Fruit fly (Drosophila melanogaster): ENCODE measurements around the gene trol.

trol gene

DNA sequence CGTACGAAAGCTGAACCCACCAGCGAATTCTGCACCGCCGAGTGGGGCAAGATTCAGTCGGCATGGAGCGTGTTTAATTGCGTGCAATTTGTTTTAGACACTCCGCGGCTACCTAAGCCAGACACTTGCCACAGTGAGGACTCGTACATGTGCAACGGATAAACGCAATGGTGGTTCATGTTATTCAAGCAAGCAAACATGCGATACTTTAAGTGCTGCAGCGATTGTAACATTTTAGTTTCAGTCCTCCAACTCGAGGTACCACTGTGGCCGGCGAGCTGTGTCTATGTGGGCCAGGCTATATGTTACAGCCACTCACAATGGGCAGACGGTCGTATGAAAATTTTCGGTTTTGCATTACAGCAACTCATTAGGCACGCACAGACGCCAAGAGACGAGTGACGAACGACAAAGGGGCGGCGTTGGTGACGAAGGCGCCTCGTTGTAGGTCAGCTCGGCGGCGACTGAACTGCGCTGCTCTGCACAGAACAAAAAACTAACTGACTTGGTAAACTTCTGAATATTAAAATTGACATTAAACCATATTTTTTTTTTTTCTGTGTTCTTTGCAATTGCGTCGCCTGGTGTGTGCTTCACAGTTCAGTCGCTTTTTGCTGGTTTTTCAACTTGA lies 11.3 kb downstream of the trol start (continued):
- TF ChIP-seq CG12659 (GFP tag; optimal IDR thresholded peaks at IDR 0.05), result peak; percentile 41
- TF ChIP-seq Hey (tag; optimal IDR thresholded peaks at IDR 0.05), result no peak
- TF ChIP-seq Sry-β (GFP tag; optimal IDR thresholded peaks at IDR 0.05), result no peak
- 0 out of 2 replicates have a peak, but pooled peaks have one; percentile 10 for TF ChIP-seq CG43689 (GFP tag; IDR thresholded peaks at IDR 0.05)
- TF ChIP-seq CG7963 (GFP tag; IDR thresholded peaks at IDR 0.05; ENCODE audit: partially characterized antibody), result no peak
- peak; percentile 70 for TF ChIP-seq CG15269 (tag; optimal IDR thresholded peaks at IDR 0.05)
- TF ChIP-seq fu2 (GFP tag; optimal IDR thresholded peaks at IDR 0.05), result peak; percentile 49
- no peak for TF ChIP-seq CG15696 (tag; optimal IDR thresholded peaks at IDR 0.05)
- peak; percentile 8 for TF ChIP-seq sug (tag; optimal IDR thresholded peaks at IDR 0.05)
- TF ChIP-seq CG3281 (GFP tag; optimal IDR thresholded peaks at IDR 0.05), result peak; percentile 45
- TF ChIP-seq danr (GFP tag; IDR thresholded peaks at IDR 0.05), result no peak
- peak; percentile 94 for TF ChIP-seq Meics (GFP tag; optimal IDR thresholded peaks at IDR 0.05)
- TF ChIP-seq Bgb (GFP tag; IDR thresholded peaks at IDR 0.05; ENCODE audit: partially characterized antibody), result no peak
- peak; percentile 24 for TF ChIP-seq CG8924 (tag; optimal IDR thresholded peaks at IDR 0.05)
- TF ChIP-seq CG7987 (GFP tag; optimal IDR thresholded peaks at IDR 0.05), result peak; percentile 11
- peak; percentile 68 for TF ChIP-seq CG10366 (GFP tag; IDR thresholded peaks at IDR 0.05)
- no peak for TF ChIP-seq CG14965 (GFP tag; optimal IDR thresholded peaks at IDR 0.05; ENCODE audit: borderline replicate concordance)
- peak; percentile 36 for TF ChIP-seq Myb (GFP tag; optimal IDR thresholded peaks at IDR 0.05)
- TF ChIP-seq CG11504 (tag; optimal IDR thresholded peaks at IDR 0.05), result peak; percentile 76
- TF ChIP-seq dmrt99B (tag; optimal IDR thresholded peaks at IDR 0.05), result peak; percentile 69
- TF ChIP-seq Camta (GFP tag; optimal IDR thresholded peaks at IDR 0.05), result no peak
- TF ChIP-seq HLH4C (GFP tag; IDR thresholded peaks at IDR 0.05; ENCODE audit: partially characterized antibody), result no peak
- TF ChIP-seq Scr (GFP tag; IDR thresholded peaks at IDR 0.05; ENCODE audit: partially characterized antibody), result no peak
- peak; percentile 49; the same call in 1 of the 3 replicates for TF ChIP-seq CG7357 (GFP tag; IDR thresholded peaks at IDR 0.05)
- peak; percentile 9 for TF ChIP-seq Dek (tag; optimal IDR thresholded peaks at IDR 0.05)
- TF ChIP-seq CG10267 (tag; optimal IDR thresholded peaks at IDR 0.05), result no peak
- peak; percentile 15 for TF ChIP-seq CG17829 (tag; optimal IDR thresholded peaks at IDR 0.05)
- 0 out of 2 replicates have a peak, but pooled peaks have one; percentile 22 for TF ChIP-seq CG10321 (GFP tag; IDR thresholded peaks at IDR 0.05)
- TF ChIP-seq CHES-1-like (GFP tag; optimal IDR thresholded peaks at IDR 0.05), result peak; percentile 8
- no peak for TF ChIP-seq CG18011 (GFP tag; optimal IDR thresholded peaks at IDR 0.05)
- peak; percentile 36; the same call in 1 of the 2 replicates for TF ChIP-seq CG14667 (GFP tag; IDR thresholded peaks at IDR 0.05)
- TF ChIP-seq CG4820 (GFP tag; optimal IDR thresholded peaks at IDR 0.05), result peak; percentile 34
- no peak for TF ChIP-seq CG10959 (GFP tag; IDR thresholded peaks at IDR 0.05)
- TF ChIP-seq trh (GFP tag; optimal IDR thresholded peaks at IDR 0.05), result no peak
- TF ChIP-seq Drgx (GFP tag; IDR thresholded peaks at IDR 0.05), result peak; percentile 90
- 0 out of 2 replicates have a peak, but pooled peaks have one; percentile 9 for TF ChIP-seq CG31224 (GFP tag; IDR thresholded peaks at IDR 0.05)
- TF ChIP-seq run (tag; optimal IDR thresholded peaks at IDR 0.05), result no peak
- peak; percentile 40 for TF ChIP-seq phol (tag; optimal IDR thresholded peaks at IDR 0.05)
- peak; percentile 52; the same call in 2 of the 3 replicates for TF ChIP-seq CG17361 (GFP tag; IDR thresholded peaks at IDR 0.05)
- no peak for TF ChIP-seq pan (optimal IDR thresholded peaks at IDR 0.05)
- TF ChIP-seq pan (GFP tag; optimal IDR thresholded peaks at IDR 0.05 in 1 of 2, IDR thresholded peaks at IDR 0.05 in 1 of 2), result peak in 1 of 2 experiments; percentile 70
- TF ChIP-seq grau (tag; optimal IDR thresholded peaks at IDR 0.05), result peak; percentile 84
- no peak for TF ChIP-seq CG10431 (GFP tag; optimal IDR thresholded peaks at IDR 0.05)
- no peak for TF ChIP-seq chinmo (GFP tag; IDR thresholded peaks at IDR 0.05; ENCODE audit: partially characterized antibody)
- TF ChIP-seq CG18619 (GFP tag; optimal IDR thresholded peaks at IDR 0.05), result peak; percentile 32
- peak; percentile 77 for TF ChIP-seq CG18599 (GFP tag; optimal IDR thresholded peaks at IDR 0.05)
- peak; percentile 43; the same call in 1 of the 3 replicates for TF ChIP-seq CG11093 (GFP tag; IDR thresholded peaks at IDR 0.05)
- TF ChIP-seq gfzf (GFP tag; optimal IDR thresholded peaks at IDR 0.05), result no peak
- peak; percentile 5 for TF ChIP-seq CG3995 (GFP tag; optimal IDR thresholded peaks at IDR 0.05)
